Worm (Caenorhabditis elegans) whole organism, young adult: Measurements from ENCODE around the gene str-19.

Experiments
- Y67H2A.10 ChIP-seq: fragments of 200-800 bp; sonication (Bioruptor generic); conservative IDR thresholded peaks from 2 replicates; pipeline ENCODE4 v1.3.6; 2022; ENCODE audit warnings: missing genetic modification reagents, missing genetic modification characterization, missing compliant biosample characterization
- ama-1 ChIP-seq, 3 experiments: fragments of 150-350 bp in 1 of 3; sonication (generic microtip) in 2 of 3; optimal IDR thresholded peaks; 2 replicates each; lab custom pipeline; 2014 to 2018; ENCODE audit warnings: missing biosample characterization in 2 of 3, missing genetic modification characterization in 2 of 3, missing genetic modification reagents in 2 of 3
- bed-1 ChIP-seq: fragments of 200-800 bp; sonication (Bioruptor generic); IDR thresholded peaks from 2 replicates; pipeline ENCODE4 v1.3.6; 2022; ENCODE audit warnings: missing genetic modification reagents, missing genetic modification characterization, missing compliant biosample characterization
- ceh-100 ChIP-seq: fragments of 200-800 bp; sonication (Bioruptor generic); IDR thresholded peaks from 2 replicates; pipeline ENCODE4 v1.3.6; 2022; ENCODE audit warnings: missing genetic modification reagents, missing genetic modification characterization, missing compliant biosample characterization
- die-1 ChIP-seq: sonication (generic microtip); optimal IDR thresholded peaks from 2 replicates; lab custom pipeline; 2016; ENCODE audit warnings: missing genotype, mild to moderate bottlenecking, missing genetic modification characterization, missing compliant biosample characterization
- ets-4 ChIP-seq: fragments of 200-800 bp; sonication (Bioruptor generic); optimal IDR thresholded peaks from 2 replicates; lab custom pipeline; 2018; ENCODE audit warnings: mild to moderate bottlenecking, missing genetic modification characterization, missing compliant biosample characterization
- fkh-3 ChIP-seq: sonication (generic microtip); optimal IDR thresholded peaks from 2 replicates; lab custom pipeline; 2016; ENCODE audit warnings: mild to moderate bottlenecking, missing genetic modification characterization, missing compliant biosample characterization
- hmg-1.2 ChIP-seq: fragments of 200-800 bp; sonication (Bioruptor generic); IDR thresholded peaks from 2 replicates; pipeline ENCODE4 v1.3.6; 2022; ENCODE audit warnings: missing genetic modification reagents, missing genetic modification characterization, missing compliant biosample characterization
- mes-4 ChIP-seq: sonication (generic microtip); optimal IDR thresholded peaks from 2 replicates; lab custom pipeline; 2016; ENCODE audit warnings: missing genotype, missing genetic modification characterization, missing compliant biosample characterization
- nfya-1 ChIP-seq: sonication (generic microtip); optimal IDR thresholded peaks from 2 replicates; lab custom pipeline; 2017; ENCODE audit warnings: antibody characterized with exemption, missing compliant biosample characterization, missing genetic modification characterization, borderline replicate concordance; ENCODE audit not compliant: insufficient read depth
- pbrm-1 ChIP-seq: fragments of 200-800 bp; sonication (Bioruptor generic); IDR thresholded peaks from 2 replicates; pipeline ENCODE4 v1.3.6; 2022; ENCODE audit warnings: missing genetic modification reagents, missing genetic modification characterization, missing compliant biosample characterization
- unc-62 ChIP-seq: fragments of 150-350 bp; optimal IDR thresholded peaks from 2 replicates; lab custom pipeline; 2014; ENCODE audit warnings: missing biosample characterization, missing genetic modification reagents, missing genetic modification characterization
- ztf-26 ChIP-seq: sonication (generic microtip); optimal IDR thresholded peaks from 2 replicates; lab custom pipeline; 2017; ENCODE audit warnings: missing genetic modification characterization, missing compliant biosample characterization

ce11 chrV:15718562-15718961 lies 25.7 kb downstream of the str-19 start, which contains the start of gene Y6E2A.5:
- no peak for TF ChIP-seq unc-62 (GFP tag; lab: Kevin White, UChicago)
- TF ChIP-seq ets-4 (GFP tag; lab: Kevin White, UChicago): no peak
- TF ChIP-seq ceh-100 (GFP tag; lab: Robert Waterston, UW): no peak
- no peak for TF ChIP-seq die-1 (tag; lab: Kevin White, UChicago)
- TF ChIP-seq ama-1 (optimal IDR thresholded peaks at IDR 0.05; lab: Kevin White, UChicago): no peak
- TF ChIP-seq ama-1 (GFP tag; optimal IDR thresholded peaks at IDR 0.05; lab: Kevin White, UChicago): no peak
- no peak for TF ChIP-seq bed-1 (GFP tag; lab: Robert Waterston, UW)
- TF ChIP-seq nfya-1 (tag; lab: Kevin White, UChicago): no peak
- TF ChIP-seq ztf-26: no peak
- no peak for TF ChIP-seq hmg-1.2
- TF ChIP-seq pbrm-1 (GFP tag; lab: Robert Waterston, UW): no peak
- no peak for TF ChIP-seq mes-4
- no peak for TF ChIP-seq Y67H2A.10 (GFP tag; lab: Robert Waterston, UW)
- TF ChIP-seq fkh-3 (tag; lab: Kevin White, UChicago): no peak
